Worm (Caenorhabditis elegans) whole organism, L4/young adult: ENCODE data around the gene ulp-3.

Source experiments
- W03F9.2 ChIP-seq: fragments of 150-350 bp; optimal IDR thresholded peaks from 2 replicates; lab custom pipeline; 2014; ENCODE audit warnings: missing biosample characterization, missing genetic modification characterization
- dao-5 ChIP-seq: sonication (generic microtip); optimal IDR thresholded peaks from 2 replicates; lab custom pipeline; 2016; ENCODE audit warnings: missing genotype, missing genetic modification characterization, moderate library complexity, missing compliant biosample characterization
- him-1 ChIP-seq: sonication (generic microtip); optimal IDR thresholded peaks from 2 replicates; lab custom pipeline; 2016; ENCODE audit warnings: missing genotype, missing genetic modification reagents, missing genetic modification characterization, missing compliant biosample characterization

DNA sequence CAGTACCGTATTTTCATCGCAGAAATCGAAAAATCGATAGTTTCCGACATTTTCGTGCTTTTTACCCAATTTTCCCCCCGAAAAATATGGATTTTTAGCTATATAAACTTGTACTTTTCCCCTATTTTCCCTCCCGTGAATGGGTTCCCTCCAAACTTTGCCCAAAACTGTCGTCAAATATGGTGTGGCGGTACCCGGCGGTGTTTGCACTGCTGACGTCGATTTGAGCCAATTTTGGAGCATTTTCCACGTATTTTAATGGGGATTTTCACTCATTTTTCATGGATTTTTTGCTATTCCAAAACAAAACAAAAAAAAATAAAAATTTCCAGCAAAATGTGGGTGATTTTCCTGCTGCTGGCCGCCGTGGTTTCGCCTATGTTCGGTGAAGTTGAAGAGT is 9.9 kb downstream of the ulp-3 start, which contains the start of gene Y76B12C.3:
- TF ChIP-seq him-1 (tag; lab: Kevin White, UChicago) (no peak), W03F9.2 (tag; lab: Kevin White, UChicago) (no peak), dao-5 (tag; lab: Kevin White, UChicago) (no peak)
